Fruit fly (Drosophila melanogaster): ENCODE measurements around the gene cni.

cni gene

DNA sequence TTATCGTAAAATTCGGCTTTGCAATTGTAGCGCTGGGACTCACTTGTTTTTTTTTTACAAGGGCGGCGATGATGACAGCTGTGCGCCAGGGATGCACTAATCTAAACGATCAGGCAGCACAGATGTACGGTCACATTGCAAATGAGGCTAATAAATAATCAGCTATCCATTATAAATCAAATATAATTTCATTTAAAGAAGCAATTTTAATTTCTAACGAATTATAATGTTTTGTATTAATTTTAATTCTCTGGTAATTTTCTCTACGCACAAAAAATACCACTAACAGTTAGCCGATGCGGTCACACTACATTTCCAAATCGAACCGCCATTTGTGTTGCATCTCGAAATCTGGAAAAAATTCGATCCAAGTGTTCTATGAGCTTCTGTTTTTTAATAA lies at the start of gene cni, which contains the start of gene fzy:
TSS of gene cni (minus strand) at position 79 of the 400 bp plus-strand sequence.
TSS of gene fzy (plus strand) at position 309 of the 400 bp plus-strand sequence.
- no peak for TF ChIP-seq D1 (tag; optimal IDR thresholded peaks at IDR 0.05)
- no peak for TF ChIP-seq Pif1B (GFP tag; optimal IDR thresholded peaks at IDR 0.05)
- TF ChIP-seq rn (GFP tag; IDR thresholded peaks at IDR 0.05), result no peak
- TF ChIP-seq CG13204 (GFP tag; optimal IDR thresholded peaks at IDR 0.05), result no peak
- TF ChIP-seq CG12605 (GFP tag; IDR thresholded peaks at IDR 0.05), result no peak
- TF ChIP-seq CG34367 (tag; optimal IDR thresholded peaks at IDR 0.05), result no peak
- no peak for TF ChIP-seq EcR (GFP tag; optimal IDR thresholded peaks at IDR 0.05)
- no peak for TF ChIP-seq CG32121 (GFP tag; IDR thresholded peaks at IDR 0.05)

DNA sequence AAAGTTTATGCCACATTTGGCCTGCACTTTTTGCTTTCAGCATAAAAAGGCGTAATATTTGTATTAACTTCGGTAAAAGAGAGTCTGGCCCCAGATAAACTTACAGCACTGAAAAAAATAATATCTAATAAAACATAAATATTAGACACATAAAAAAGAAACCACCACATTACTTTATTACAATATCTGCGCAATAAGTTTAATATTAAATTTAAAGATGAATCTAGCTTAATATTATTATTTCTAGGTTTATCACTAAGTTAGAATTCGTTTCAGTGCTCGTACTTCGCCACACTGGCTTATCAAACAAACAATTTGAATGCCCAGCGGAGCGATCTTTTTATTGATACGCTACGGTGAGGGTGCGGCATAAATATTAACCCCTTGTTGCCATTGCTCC lies 47.3 kb upstream of the cni start:
- TF ChIP-seq Snoo (tag; optimal IDR thresholded peaks at IDR 0.05) (no peak), CG15710 (tag; optimal IDR thresholded peaks at IDR 0.05) (peak; percentile 34), CG8159 (tag; optimal IDR thresholded peaks at IDR 0.05) (peak; percentile 39)

- TF ChIP-seq CG14655 (GFP tag; optimal IDR thresholded peaks at IDR 0.05) (no peak), CG17806 (tag; optimal IDR thresholded peaks at IDR 0.05) (no peak), fd96Ca (GFP tag; IDR thresholded peaks at IDR 0.05) (no peak), Pif1A (GFP tag; optimal IDR thresholded peaks at IDR 0.05) (no peak), CG32121 (GFP tag; IDR thresholded peaks at IDR 0.05) (no peak), Pif1B (GFP tag; optimal IDR thresholded peaks at IDR 0.05) (no peak), CG13204 (GFP tag; optimal IDR thresholded peaks at IDR 0.05) (no peak), CG8159 (tag; optimal IDR thresholded peaks at IDR 0.05) (no peak), CG4496 (GFP tag; IDR thresholded peaks at IDR 0.05) (no peak), CG8301 (tag; optimal IDR thresholded peaks at IDR 0.05) (no peak), CG9948 (tag; optimal IDR thresholded peaks at IDR 0.05) (no peak), CG12605 (GFP tag; IDR thresholded peaks at IDR 0.05) (no peak), D1 (tag; optimal IDR thresholded peaks at IDR 0.05) (no peak)
These were observed 45.9 kb upstream of the cni start, which contains the start of gene CaBP1 for dm6 chr2L:16356249-16357025. Gene CaBP1 (minus strand): TSS chr2L:16356735.

dm6 chr2L:16353765-16354164 lies 43.2 kb upstream of the cni start:
- TF ChIP-seq CG8301 (tag; optimal IDR thresholded peaks at IDR 0.05) (no peak), EcR (GFP tag; optimal IDR thresholded peaks at IDR 0.05) (peak; percentile 13)

dm6 chr2L:16352585-16353580 lies 42.4 kb upstream of the cni start, which contains the start of the genes Hyls1, chif and CG4455:
Gene Hyls1 (minus strand): TSS chr2L:16352628.
Gene chif (minus strand): TSS chr2L:16352628.
Gene CG4455 (plus strand): TSS chr2L:16352934.
- TF ChIP-seq CG15710 (tag; optimal IDR thresholded peaks at IDR 0.05) (peak; percentile 25), CG8301 (tag; optimal IDR thresholded peaks at IDR 0.05) (no peak), CG34367 (tag; optimal IDR thresholded peaks at IDR 0.05) (no peak), Pif1A (GFP tag; optimal IDR thresholded peaks at IDR 0.05) (peak; percentile 9), EcR (GFP tag; optimal IDR thresholded peaks at IDR 0.05) (peak; percentile 71), CG4496 (GFP tag; IDR thresholded peaks at IDR 0.05) (no peak; the same call in 2 of the 3 replicates), CG8159 (tag; optimal IDR thresholded peaks at IDR 0.05) (peak; percentile 19), Pif1B (GFP tag; optimal IDR thresholded peaks at IDR 0.05) (no peak), CG12605 (GFP tag; IDR thresholded peaks at IDR 0.05) (0 out of 2 replicates have a peak, but pooled peaks have one; percentile 8), fd96Ca (GFP tag; IDR thresholded peaks at IDR 0.05) (no peak), Snoo (tag; optimal IDR thresholded peaks at IDR 0.05) (peak; percentile 22)

DNA sequence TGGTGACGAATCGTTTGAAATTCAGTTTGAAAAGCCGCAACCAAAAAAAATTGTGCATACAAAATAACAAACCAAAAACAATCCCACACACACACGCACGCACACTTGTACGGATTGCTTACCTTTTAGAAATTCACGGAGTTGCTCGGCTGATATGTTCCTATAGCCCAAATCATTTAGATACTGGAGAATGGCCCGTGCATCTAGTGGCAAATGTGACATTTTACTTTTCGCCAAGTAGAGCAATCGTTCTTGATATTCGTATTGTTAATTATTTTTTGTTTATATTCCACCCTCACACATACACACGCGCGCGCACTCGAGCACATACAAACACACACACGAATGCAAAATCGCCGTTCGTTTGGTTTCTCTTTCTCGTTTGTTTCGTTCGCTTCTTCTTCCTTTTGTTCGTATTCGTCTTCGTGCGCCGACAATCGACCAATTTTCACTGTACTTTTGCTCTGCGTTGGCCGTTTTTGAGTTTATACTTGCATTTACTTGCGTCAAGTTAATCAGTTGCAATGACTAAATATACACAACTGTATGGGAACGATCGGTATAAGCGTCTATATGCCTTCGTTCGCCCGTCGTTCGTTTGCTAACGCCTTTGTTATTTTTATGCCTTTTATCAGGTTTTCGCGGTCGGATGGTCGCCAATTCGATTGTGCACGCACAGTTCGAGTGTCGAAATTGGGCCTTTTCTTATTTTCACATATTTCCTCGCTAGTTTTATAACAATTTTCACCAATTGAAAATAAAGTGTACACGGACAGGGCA lies 41.5 kb upstream of the cni start:
- TF ChIP-seq CG8301 (tag; optimal IDR thresholded peaks at IDR 0.05), result no peak
- TF ChIP-seq CG8159 (tag; optimal IDR thresholded peaks at IDR 0.05), result no peak
- no peak for TF ChIP-seq CG14655 (GFP tag; optimal IDR thresholded peaks at IDR 0.05)
- no peak for TF ChIP-seq Pif1B (GFP tag; optimal IDR thresholded peaks at IDR 0.05)
- TF ChIP-seq CG4496 (GFP tag; IDR thresholded peaks at IDR 0.05), result 0 out of 3 replicates have a peak, but pooled peaks have one; percentile 18

All from whole organism, pupa.